Fruit fly (Drosophila melanogaster) whole organism, pupa: ENCODE results near the gene rictor.

Source experiments
- CG15710 ChIP-seq: fragments of 200-800 bp; sonication (Bioruptor generic); optimal IDR thresholded peaks from 2 replicates; lab custom pipeline; 2018; ENCODE audit warnings: missing biosample characterization, mild to moderate bottlenecking, missing genetic modification characterization, moderate library complexity
- CG32121 ChIP-seq: fragments of 200-800 bp; sonication (Bioruptor generic); IDR thresholded peaks from 2 replicates; pipeline ENCODE4 v1.3.6; 2022; ENCODE audit warnings: missing biosample characterization, missing genetic modification characterization
- CG34367 ChIP-seq: fragments of 200-800 bp; sonication (Bioruptor generic); optimal IDR thresholded peaks from 2 replicates; lab custom pipeline; 2018; ENCODE audit warnings: missing biosample characterization, mild to moderate bottlenecking, missing genetic modification characterization
- CG4496 ChIP-seq: fragments of 200-800 bp; sonication (Bioruptor generic); IDR thresholded peaks from 3 replicates; pipeline ENCODE4 v1.3.6; 2022; ENCODE audit warnings: missing biosample characterization, missing genetic modification characterization
- CG8159 ChIP-seq: fragments of 200-800 bp; sonication (Bioruptor generic); optimal IDR thresholded peaks from 3 replicates; lab custom pipeline; 2018; ENCODE audit warnings: missing biosample characterization, mild to moderate bottlenecking, missing genetic modification characterization, moderate library complexity
- CG9948 ChIP-seq: fragments of 200-800 bp; sonication (Bioruptor generic); optimal IDR thresholded peaks from 2 replicates; lab custom pipeline; 2018; ENCODE audit warnings: missing biosample characterization, mild to moderate bottlenecking, missing genetic modification characterization, moderate library complexity
- D1 ChIP-seq: fragments of 200-800 bp; sonication (Bioruptor generic); optimal IDR thresholded peaks from 2 replicates; lab custom pipeline; 2018; ENCODE audit warnings: missing biosample characterization, mild to moderate bottlenecking, missing genetic modification characterization, moderate library complexity
- EcR ChIP-seq: fragments of 200-800 bp; sonication (Bioruptor generic); optimal IDR thresholded peaks from 3 replicates; lab custom pipeline; 2019; ENCODE audit warnings: missing biosample characterization, missing genetic modification characterization, mild to moderate bottlenecking, moderate library complexity, missing genetic modification reagents
- Pif1A ChIP-seq: fragments of 200-800 bp; sonication (Bioruptor generic); optimal IDR thresholded peaks from 3 replicates; lab custom pipeline; 2016; ENCODE audit warnings: missing biosample characterization, missing genetic modification characterization
- Pif1B ChIP-seq: fragments of 200-800 bp; sonication (Bioruptor generic); optimal IDR thresholded peaks from 3 replicates; lab custom pipeline; 2016; ENCODE audit warnings: missing biosample characterization, missing genetic modification characterization
- Snoo ChIP-seq: fragments of 200-800 bp; sonication (Bioruptor generic); optimal IDR thresholded peaks from 3 replicates; lab custom pipeline; 2017; ENCODE audit warnings: missing biosample characterization, mild to moderate bottlenecking, missing genetic modification characterization, inconsistent platforms
- rn ChIP-seq: fragments of 200-800 bp; sonication (Bioruptor generic); IDR thresholded peaks from 2 replicates; pipeline ENCODE4 v1.3.6; 2022; ENCODE audit warnings: missing biosample characterization, missing genetic modification characterization

DNA sequence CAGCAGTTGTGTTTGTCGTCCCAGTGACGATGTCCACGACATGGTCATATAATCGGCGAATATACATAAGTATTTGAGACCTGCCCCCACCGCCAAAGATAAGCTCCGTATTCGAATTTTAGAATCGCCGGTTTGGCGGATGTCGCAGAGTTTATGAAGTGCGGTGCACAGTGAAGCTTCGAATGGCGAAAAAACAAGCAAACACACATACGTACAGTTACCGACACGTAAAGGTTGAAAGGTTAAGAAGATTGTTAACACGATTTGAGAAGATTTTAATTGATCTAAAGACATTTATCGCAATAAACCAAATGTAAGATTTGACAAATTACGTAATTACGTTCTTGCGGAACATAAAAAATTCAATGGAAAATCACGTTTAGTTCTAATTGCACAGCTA, 48.6 kb upstream of the rictor start:
- TF ChIP-seq CG32121 (GFP tag; lab: Robert Waterston, UW) (no peak), CG4496 (GFP tag; lab: Robert Waterston, UW) (no peak), CG9948 (tag; lab: Kevin White, UChicago) (no peak), CG15710 (tag; lab: Kevin White, UChicago) (no peak), CG8159 (no peak), CG34367 (tag; lab: Kevin White, UChicago) (no peak), Snoo (no peak), D1 (no peak), rn (GFP tag; lab: Robert Waterston, UW) (no peak), EcR (GFP tag; lab: Kevin White, UChicago) (no peak), Pif1B (no peak), Pif1A (GFP tag; lab: Kevin White, UChicago) (no peak)
